Fruit fly (Drosophila melanogaster): Measurements from ENCODE around the gene CG43095.

The CG43095 gene

dm6 chr3R:22752929-22753328 lies 18.6 kb downstream of the CG43095 start (continued):
- TF ChIP-seq fkh (GFP tag; optimal IDR thresholded peaks at IDR 0.05), result no peak

- TF ChIP-seq CG11294 (GFP tag; IDR thresholded peaks at IDR 0.05) (no peak), ss (GFP tag; optimal IDR thresholded peaks at IDR 0.05) (no peak), Gug (GFP tag; IDR thresholded peaks at IDR 0.05) (no peak), svp (GFP tag) (peak; percentile 69)
Observed at dm6 chr3R:22751698-22752097, 19.9 kb downstream of the CG43095 start.

dm6 chr3R:22751111-22751510 lies 20.5 kb downstream of the CG43095 start:
- peak; percentile 26 for TF ChIP-seq Sox102F (GFP tag; optimal IDR thresholded peaks at IDR 0.05)
- peak; percentile 17 for TF ChIP-seq Sox14 (GFP tag; optimal IDR thresholded peaks at IDR 0.05)
- TF ChIP-seq CG31627 (GFP tag; optimal IDR thresholded peaks at IDR 0.05), result peak; percentile 24
- no peak for TF ChIP-seq Hr38 (GFP tag; optimal IDR thresholded peaks at IDR 0.05)
- peak; percentile 2 for TF ChIP-seq CG34406 (GFP tag; optimal IDR thresholded peaks at IDR 0.05)
- TF ChIP-seq CG10631 (GFP tag; optimal IDR thresholded peaks at IDR 0.05), result no peak
- TF ChIP-seq pdm3 (GFP tag; optimal IDR thresholded peaks at IDR 0.05), result peak; percentile 55
- TF ChIP-seq salr (GFP tag; optimal IDR thresholded peaks at IDR 0.05), result no peak
- peak; percentile 29 for TF ChIP-seq CG6792 (GFP tag; optimal IDR thresholded peaks at IDR 0.05)
- peak; percentile 27 for TF ChIP-seq CG10669 (GFP tag; optimal IDR thresholded peaks at IDR 0.05)
- peak; percentile 18 for TF ChIP-seq Ets96B (tag; optimal IDR thresholded peaks at IDR 0.05)
- TF ChIP-seq Eip78C (GFP tag), result peak; percentile 73
- peak; percentile 29 for TF ChIP-seq Hr39 (GFP tag; optimal IDR thresholded peaks at IDR 0.05)
- no peak for TF ChIP-seq net (GFP tag; optimal IDR thresholded peaks at IDR 0.05)
- TF ChIP-seq Smox (GFP tag; optimal IDR thresholded peaks at IDR 0.05), result peak; percentile 6
- TF ChIP-seq dac (GFP tag; optimal IDR thresholded peaks at IDR 0.05), result peak; percentile 16
- no peak for TF ChIP-seq CG6854 (GFP tag; optimal IDR thresholded peaks at IDR 0.05)
- TF ChIP-seq Met (GFP tag; optimal IDR thresholded peaks at IDR 0.05), result peak; percentile 36
- peak; percentile 64 for TF ChIP-seq Hr4 (GFP tag; optimal IDR thresholded peaks at IDR 0.05)
- TF ChIP-seq CG8119 (GFP tag; IDR thresholded peaks at IDR 0.05), result peak; percentile 53; the same call in 2 of the 3 replicates
- peak; percentile 42 for TF ChIP-seq CG11762 (GFP tag; optimal IDR thresholded peaks at IDR 0.05; ENCODE audit: insufficient read depth)
- TF ChIP-seq CG16779 (tag; optimal IDR thresholded peaks at IDR 0.05), result no peak
- TF ChIP-seq fkh (GFP tag; optimal IDR thresholded peaks at IDR 0.05), result peak; percentile 9
- no peak for TF ChIP-seq Blimp-1 (GFP tag; optimal IDR thresholded peaks at IDR 0.05)
- peak; percentile 47; the same call in 1 of the 2 replicates for TF ChIP-seq Gug (GFP tag; IDR thresholded peaks at IDR 0.05)
- TF ChIP-seq topi (GFP tag; optimal IDR thresholded peaks at IDR 0.05), result peak; percentile 9
- TF ChIP-seq CG7368 (GFP tag; optimal IDR thresholded peaks at IDR 0.05), result peak; percentile 42
- no peak for TF ChIP-seq CG6276 (GFP tag; optimal IDR thresholded peaks at IDR 0.05)
- TF ChIP-seq spab (GFP tag; optimal IDR thresholded peaks at IDR 0.05), result no peak
- peak; percentile 57 for TF ChIP-seq CG6163 (GFP tag; IDR thresholded peaks at IDR 0.05)
- TF ChIP-seq svp (GFP tag), result peak; percentile 65
- peak; percentile 6 for TF ChIP-seq CG8319 (GFP tag; optimal IDR thresholded peaks at IDR 0.05)
- TF ChIP-seq acj6 (GFP tag; optimal IDR thresholded peaks at IDR 0.05), result peak; percentile 40
- TF ChIP-seq cyc (GFP tag; optimal IDR thresholded peaks at IDR 0.05), result peak; percentile 20
- TF ChIP-seq vri (GFP tag; optimal IDR thresholded peaks at IDR 0.05), result peak; percentile 39
- peak; percentile 62; the same call in 2 of the 3 replicates for TF ChIP-seq eg (GFP tag; IDR thresholded peaks at IDR 0.05)
- no peak for TF ChIP-seq fd59A (GFP tag; optimal IDR thresholded peaks at IDR 0.05)
- peak; percentile 25 for TF ChIP-seq lz (GFP tag; optimal IDR thresholded peaks at IDR 0.05)
- TF ChIP-seq CG15336 (GFP tag; IDR thresholded peaks at IDR 0.05), result peak; percentile 64; the same call in 1 of the 2 replicates
- peak; percentile 45 for TF ChIP-seq OdsH (GFP tag; optimal IDR thresholded peaks at IDR 0.05)
- peak; percentile 54 for TF ChIP-seq CG32006 (GFP tag; optimal IDR thresholded peaks at IDR 0.05)
- no peak for TF ChIP-seq esn (GFP tag; optimal IDR thresholded peaks at IDR 0.05)
- no peak for TF ChIP-seq CG9139 (GFP tag; optimal IDR thresholded peaks at IDR 0.05)
- peak; percentile 15 for TF ChIP-seq achi (GFP tag; optimal IDR thresholded peaks at IDR 0.05)
- no peak for TF ChIP-seq Eip93F (GFP tag; optimal IDR thresholded peaks at IDR 0.05)
- peak; percentile 15 for TF ChIP-seq Ets21C (GFP tag; optimal IDR thresholded peaks at IDR 0.05)

All from whole organism, prepupa.